Fruit fly (Drosophila melanogaster) whole organism: ENCODE data around the gene CG9795.

Source experiments
- CG8478 ChIP-seq: fragments of >200 bp; optimal IDR thresholded peaks from 2 replicates; lab custom pipeline; 2018; ENCODE audit warnings: inconsistent platforms
- Dll ChIP-seq: fragments of >200 bp; optimal IDR thresholded peaks from 2 replicates; lab custom pipeline; 2017
- EcR ChIP-seq, 2 experiments: fragments of >200 bp; optimal IDR thresholded peaks; 2 replicates each; lab custom pipeline; 2017; ENCODE audit warnings: missing biosample characterization in 2 of 2, missing genetic modification characterization in 2 of 2, missing genetic modification reagents in 2 of 2
- pan ChIP-seq: fragments of >200 bp; optimal IDR thresholded peaks from 2 replicates; lab custom pipeline; 2017
- psq ChIP-seq: fragments of >200 bp; optimal IDR thresholded peaks from 2 replicates; lab custom pipeline; 2017
- usp ChIP-seq: fragments of >200 bp; optimal IDR thresholded peaks from 2 replicates; lab custom pipeline; 2017; ENCODE audit warnings: missing biosample characterization, missing genetic modification characterization, mixed read lengths

- TF ChIP-seq psq (no peak), pan (lab: Kevin White, UChicago) (no peak), usp (GFP tag; lab: Kevin White, UChicago) (no peak), EcR (GFP tag; optimal IDR thresholded peaks at IDR 0.05; lab: Kevin White, UChicago) (no peak), CG8478 (lab: Kevin White, UChicago) (no peak), Dll (lab: Kevin White, UChicago) (no peak)
Observed at dm6 chr3R:4282207-4282606, 37.3 kb upstream of the CG9795 start.
